Worm (Caenorhabditis elegans): Measurements from ENCODE around the gene srw-31.
A peak's percentile ranks its signal among the peaks of the same experiment; 100 is the strongest.

Gene srw-31

ce11 chrV:17533200-17533599 is 26.8 kb downstream of the srw-31 start:
- TF ChIP-seq hlh-12 (tag; optimal IDR thresholded peaks at IDR 0.05): no peak
- no peak for TF ChIP-seq rcor-1 (GFP tag; IDR thresholded peaks at IDR 0.05)
- TF ChIP-seq ceh-100 (GFP tag; IDR thresholded peaks at IDR 0.05): no peak
- TF ChIP-seq B0336.3 (GFP tag; IDR thresholded peaks at IDR 0.05): no peak
- no peak for TF ChIP-seq fkh-3 (tag; optimal IDR thresholded peaks at IDR 0.05)
- no peak for TF ChIP-seq athp-1 (tag; optimal IDR thresholded peaks at IDR 0.05)
- TF ChIP-seq tbp1 (GFP tag; optimal IDR thresholded peaks at IDR 0.05): no peak

- TF ChIP-seq hmg-1.2 (GFP tag; IDR thresholded peaks at IDR 0.05): peak; percentile 91
- peak in 1 of 3 experiments; percentile 22 for TF ChIP-seq lin-35 (GFP tag; optimal IDR thresholded peaks at IDR 0.05)
- no peak for TF ChIP-seq B0035.1 (tag; optimal IDR thresholded peaks at IDR 0.05)
- TF ChIP-seq attf-3 (GFP tag; conservative IDR thresholded peaks at IDR 0.05): peak; percentile 79
Measured at ce11 chrV:17538279-17538896, 32.0 kb downstream of the srw-31 start, which contains the start of gene C18D4.6. TSS of gene C18D4.6 (minus strand) at chrV:17538375.

ce11 chrV:17539289-17539688 is 32.9 kb downstream of the srw-31 start:
- TF ChIP-seq cebp-1 (GFP tag; IDR thresholded peaks at IDR 0.05) (no peak), cebp-1 (tag; optimal IDR thresholded peaks at IDR 0.05) (no peak), repo-1 (tag; optimal IDR thresholded peaks at IDR 0.05) (no peak), sptf-2 (GFP tag; optimal IDR thresholded peaks at IDR 0.05) (no peak), ztf-22 (GFP tag; optimal IDR thresholded peaks at IDR 0.05) (no peak), gei-17 (GFP tag; optimal IDR thresholded peaks at IDR 0.05) (no peak), F55B11.4 (tag; optimal IDR thresholded peaks at IDR 0.05; ENCODE audit: borderline replicate concordance, insufficient read depth) (no peak), ztf-3 (GFP tag; optimal IDR thresholded peaks at IDR 0.05) (no peak), madf-6 (GFP tag; IDR thresholded peaks at IDR 0.05) (no peak), Y79H2A.3 (GFP tag; conservative IDR thresholded peaks at IDR 0.05) (no peak), mcd-1 (GFP tag; IDR thresholded peaks at IDR 0.05) (no peak), hsf-1 (GFP tag; IDR thresholded peaks at IDR 0.05) (no peak), nfyb-1 (GFP tag; IDR thresholded peaks at IDR 0.05) (no peak), lin-40 (tag; optimal IDR thresholded peaks at IDR 0.05) (no peak), Y53F4B.3 (GFP tag; IDR thresholded peaks at IDR 0.05) (no peak), rec-8 (tag; optimal IDR thresholded peaks at IDR 0.05) (no peak)

- TF ChIP-seq F55B11.4 (tag; optimal IDR thresholded peaks at IDR 0.05; ENCODE audit: borderline replicate concordance, insufficient read depth) (no peak), lsl-1 (GFP tag; optimal IDR thresholded peaks at IDR 0.05) (no peak), B0261.1 (tag; optimal IDR thresholded peaks at IDR 0.05) (no peak), mxl-1 (tag; optimal IDR thresholded peaks at IDR 0.05) (no peak), lin-26 (GFP tag; IDR thresholded peaks at IDR 0.05) (no peak)
Measured at ce11 chrV:17540295-17540694, 33.9 kb downstream of the srw-31 start, which contains the start of gene srz-25. TSS of gene srz-25 (plus strand) at chrV:17540595.

ce11 chrV:17542304-17542703 is 35.9 kb downstream of the srw-31 start:
- TF ChIP-seq cebp-1 (GFP tag; IDR thresholded peaks at IDR 0.05) (no peak), cebp-1 (tag; optimal IDR thresholded peaks at IDR 0.05) (no peak), Y53G8AR.9 (GFP tag; conservative IDR thresholded peaks at IDR 0.05) (no peak), hmg-1.2 (GFP tag; IDR thresholded peaks at IDR 0.05) (peak; percentile 55), snpc-4 (GFP tag; optimal IDR thresholded peaks at IDR 0.05) (no peak), snpc-4 (tag; optimal IDR thresholded peaks at IDR 0.05) (peak in 2 of 4 experiments; percentile 45 to 75), D2030.7 (GFP tag; IDR thresholded peaks at IDR 0.05) (0 out of 2 replicates have a peak, but pooled peaks have one; percentile 18), rec-8 (tag; optimal IDR thresholded peaks at IDR 0.05) (peak; percentile 22 to 35), aptf-2 (GFP tag; conservative IDR thresholded peaks at IDR 0.05) (0 out of 2 replicates have a peak, but pooled peaks have one; percentile 22), him-1 (tag; optimal IDR thresholded peaks at IDR 0.05) (peak; percentile 36), tbp1 (GFP tag; optimal IDR thresholded peaks at IDR 0.05) (peak; percentile 90), hsf-1 (GFP tag; IDR thresholded peaks at IDR 0.05) (no peak), lin-26 (GFP tag; IDR thresholded peaks at IDR 0.05) (peak; percentile 69), dox-1 (GFP tag; IDR thresholded peaks at IDR 0.05) (peak; percentile 43; the same call in 1 of the 2 replicates), dpff-1 (tag; optimal IDR thresholded peaks at IDR 0.05) (no peak), pbrm-1 (GFP tag; IDR thresholded peaks at IDR 0.05) (peak; percentile 56; the same call in 1 of the 2 replicates), B0035.1 (tag; optimal IDR thresholded peaks at IDR 0.05) (no peak), ztf-25 (GFP tag; IDR thresholded peaks at IDR 0.05) (0 out of 2 replicates have a peak, but pooled peaks have one; percentile 57)
